Worm (Caenorhabditis elegans) whole organism, L3 larva: ENCODE measurements around the gene T12G3.2.

Experiments used
- jun-1 ChIP-seq: fragments of 150-350 bp; optimal IDR thresholded peaks from 2 replicates; lab custom pipeline; 2014; ENCODE audit warnings: missing biosample characterization, missing genetic modification reagents, missing genetic modification characterization
- mdl-1 ChIP-seq: fragments of 150-350 bp; optimal IDR thresholded peaks from 2 replicates; lab custom pipeline; 2014; ENCODE audit warnings: missing biosample characterization, missing genetic modification characterization
- mml-1 ChIP-seq: fragments of 150-350 bp; sonication (generic microtip); optimal IDR thresholded peaks from 3 replicates; lab custom pipeline; 2014; ENCODE audit warnings: missing biosample characterization, missing genetic modification characterization
- tbx-2 ChIP-seq: sonication (generic microtip); optimal IDR thresholded peaks from 2 replicates; lab custom pipeline; 2016; ENCODE audit warnings: mild to moderate bottlenecking, missing genetic modification characterization, missing compliant biosample characterization
- zag-1 ChIP-seq: fragments of 150-350 bp; optimal IDR thresholded peaks from 2 replicates; lab custom pipeline; 2014; ENCODE audit warnings: missing biosample characterization, missing genetic modification characterization

ce11 chrIV:12084587-12084986 lies 37.8 kb upstream of the T12G3.2 start:
- TF ChIP-seq mdl-1 (tag; lab: Kevin White, UChicago) (no peak), jun-1 (no peak), zag-1 (tag; lab: Kevin White, UChicago) (no peak), mml-1 (tag; lab: Kevin White, UChicago) (no peak), tbx-2 (tag; lab: Kevin White, UChicago) (no peak)
